Fruit fly (Drosophila melanogaster): ENCODE data around the gene CG18269.

The CG18269 gene

DNA sequence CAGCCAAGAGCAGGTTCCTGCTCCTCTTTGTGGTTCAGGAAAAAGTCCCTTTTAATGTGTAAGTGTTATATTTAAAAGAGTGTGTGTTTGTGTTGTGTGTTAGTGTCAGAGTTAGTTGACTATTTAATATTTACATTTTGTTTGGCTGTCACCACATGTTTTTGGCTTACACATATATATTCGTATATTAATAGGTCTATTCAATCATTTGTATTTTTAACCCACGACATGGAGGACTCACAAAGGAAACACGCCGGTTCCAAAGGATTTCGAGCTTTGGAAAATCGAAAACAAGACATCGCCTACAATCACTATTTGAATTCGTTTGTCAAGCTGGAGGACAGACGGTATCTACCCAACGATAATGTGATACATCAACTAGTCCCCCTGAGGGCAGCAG is 2.1 kb downstream of the CG18269 start, which contains the start of the genes CG14013 and CG14017:
CG14013 (minus strand) TSS at position 101 of the 400 bp plus-strand sequence.
CG14017 (plus strand) TSS at position 148 of the 400 bp plus-strand sequence.
- TF ChIP-seq psq (optimal IDR thresholded peaks at IDR 0.05) (no peak), EcR (GFP tag; optimal IDR thresholded peaks at IDR 0.05) (no peak), CG8478 (optimal IDR thresholded peaks at IDR 0.05) (no peak), usp (GFP tag; optimal IDR thresholded peaks at IDR 0.05) (no peak)

DNA sequence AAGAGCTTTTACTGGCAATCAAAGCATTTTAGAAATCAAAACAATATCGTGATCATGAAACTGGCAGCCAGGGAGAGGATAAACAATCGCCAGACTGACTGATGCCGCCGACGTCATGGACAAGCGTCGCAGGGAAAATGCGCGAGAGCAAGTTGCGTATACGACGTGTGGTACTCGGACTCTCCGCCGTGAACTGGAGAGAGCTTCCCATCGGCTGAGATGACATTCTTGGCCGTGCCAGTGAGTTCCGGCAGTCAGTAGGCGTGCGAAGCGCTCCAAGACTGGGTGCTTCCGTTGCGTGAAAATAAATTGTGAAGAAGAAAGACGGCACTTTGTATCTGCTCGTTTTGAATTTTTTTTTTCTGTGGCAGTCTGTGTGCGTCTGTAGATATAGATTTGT is 3.2 kb downstream of the CG18269 start, which contains the start of gene GluRIIA:
GluRIIA (plus strand) TSS at position 255 of the 400 bp plus-strand sequence.
- no peak for TF ChIP-seq pan (optimal IDR thresholded peaks at IDR 0.05)
- TF ChIP-seq EcR (GFP tag; optimal IDR thresholded peaks at IDR 0.05) = no peak
- TF ChIP-seq usp (GFP tag; optimal IDR thresholded peaks at IDR 0.05) = no peak
- no peak for TF ChIP-seq psq (optimal IDR thresholded peaks at IDR 0.05)
- no peak for TF ChIP-seq Dll (optimal IDR thresholded peaks at IDR 0.05)
- TF ChIP-seq CG8478 (optimal IDR thresholded peaks at IDR 0.05) = no peak

DNA sequence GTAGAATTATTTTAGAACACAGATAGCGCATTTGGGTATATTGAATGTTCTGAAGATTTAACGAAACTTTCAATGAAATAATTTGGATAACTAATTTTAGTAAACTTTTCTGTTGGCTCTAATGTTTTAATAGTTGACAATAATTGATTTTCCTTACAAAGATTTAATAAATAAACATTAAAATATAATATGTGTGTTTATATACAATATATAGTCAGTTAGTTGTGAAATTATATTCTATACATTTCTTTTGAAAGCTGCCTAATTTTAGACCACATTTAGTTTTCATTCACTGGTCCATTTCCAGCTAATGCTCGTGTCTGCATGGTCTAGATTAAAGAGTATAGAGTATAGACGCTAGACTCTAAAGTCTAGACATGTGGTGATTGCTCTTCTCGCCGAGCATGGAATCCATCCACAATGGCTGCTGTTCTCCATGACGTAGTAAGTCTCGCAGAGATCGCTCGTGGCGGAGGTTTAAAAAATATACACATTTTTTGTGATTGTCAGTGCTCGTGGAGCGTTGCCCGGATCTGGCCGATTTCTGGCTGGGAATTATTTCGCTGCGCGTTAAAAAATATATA is 7.3 kb downstream of the CG18269 start, which contains the start of gene GluRIIB:
GluRIIB (plus strand) TSS at position 534 of the 584 bp plus-strand sequence.
- no peak for TF ChIP-seq Dll (optimal IDR thresholded peaks at IDR 0.05)

DNA sequence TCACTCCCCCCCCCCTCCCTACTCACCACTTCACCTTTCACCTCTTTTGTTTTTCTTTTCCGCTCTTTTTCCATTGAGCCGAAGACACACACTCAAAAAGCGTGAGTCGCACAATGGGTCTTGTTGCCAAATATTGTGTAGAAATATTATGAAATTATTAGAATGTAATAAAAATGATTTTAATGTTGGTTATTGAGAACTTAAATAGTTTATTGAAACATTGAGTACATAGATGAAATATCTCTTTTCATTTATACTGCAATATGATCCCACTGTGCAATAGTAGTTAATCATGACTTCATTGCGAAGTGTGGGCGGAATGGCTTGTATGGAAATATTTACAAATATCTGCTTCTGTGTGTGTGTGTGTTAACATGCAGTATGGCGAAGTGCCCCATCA is 15.5 kb downstream of the CG18269 start:
- TF ChIP-seq Dll (optimal IDR thresholded peaks at IDR 0.05) (no peak), usp (GFP tag; optimal IDR thresholded peaks at IDR 0.05) (no peak), pan (optimal IDR thresholded peaks at IDR 0.05) (no peak), psq (optimal IDR thresholded peaks at IDR 0.05) (no peak), CG8478 (optimal IDR thresholded peaks at IDR 0.05) (no peak), EcR (GFP tag; optimal IDR thresholded peaks at IDR 0.05) (no peak)

DNA sequence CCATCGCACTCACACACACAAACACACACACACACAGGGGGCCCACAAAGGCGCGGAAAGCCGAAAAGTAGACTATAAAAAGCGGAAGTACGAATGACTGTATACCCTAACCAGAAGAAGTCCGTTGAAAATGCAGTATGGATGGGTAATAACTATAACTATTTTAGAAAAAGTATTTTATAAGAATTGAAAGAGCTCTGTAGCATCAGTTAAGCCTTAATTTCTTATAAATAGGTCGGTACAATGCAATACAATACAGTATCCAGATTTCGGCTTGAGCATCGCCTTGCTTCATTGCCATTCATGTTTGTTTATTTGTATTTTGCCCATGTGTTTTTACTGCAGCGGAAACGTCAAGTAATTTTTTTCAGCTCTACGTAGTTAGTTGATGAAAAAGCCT is 17.9 kb downstream of the CG18269 start:
- TF ChIP-seq CG8478 (optimal IDR thresholded peaks at IDR 0.05) (no peak), psq (optimal IDR thresholded peaks at IDR 0.05) (no peak), Dll (optimal IDR thresholded peaks at IDR 0.05) (no peak), usp (GFP tag; optimal IDR thresholded peaks at IDR 0.05) (no peak), pan (optimal IDR thresholded peaks at IDR 0.05) (no peak), EcR (GFP tag; optimal IDR thresholded peaks at IDR 0.05) (no peak)

DNA sequence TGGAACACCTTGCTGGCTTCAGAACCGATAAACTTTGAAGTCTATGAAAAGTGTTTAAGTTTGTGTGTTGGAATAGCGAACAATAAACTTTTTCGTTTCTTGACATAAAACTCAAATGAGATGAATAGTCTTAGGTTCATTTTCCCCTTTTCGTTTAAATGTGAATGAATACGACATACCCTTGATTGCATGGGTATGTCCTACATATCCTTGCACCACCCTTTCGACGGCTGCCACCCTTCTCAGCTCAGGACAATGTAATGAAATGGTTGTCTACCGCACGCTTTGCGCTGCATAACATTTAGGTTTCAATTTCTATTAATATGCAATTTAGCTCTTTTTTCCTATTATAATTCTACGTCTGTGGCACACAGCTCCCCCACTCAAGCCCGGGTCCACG is 29.4 kb downstream of the CG18269 start, which contains the start of gene CG14011:
CG14011 (minus strand) TSS at position 101 of the 400 bp plus-strand sequence.
- TF ChIP-seq usp (GFP tag; optimal IDR thresholded peaks at IDR 0.05) = no peak
- TF ChIP-seq EcR (GFP tag; optimal IDR thresholded peaks at IDR 0.05) = no peak
- TF ChIP-seq CG8478 (optimal IDR thresholded peaks at IDR 0.05) = no peak
- no peak for TF ChIP-seq psq (optimal IDR thresholded peaks at IDR 0.05)
- no peak for TF ChIP-seq Dll (optimal IDR thresholded peaks at IDR 0.05)
- TF ChIP-seq pan (optimal IDR thresholded peaks at IDR 0.05) = no peak

DNA sequence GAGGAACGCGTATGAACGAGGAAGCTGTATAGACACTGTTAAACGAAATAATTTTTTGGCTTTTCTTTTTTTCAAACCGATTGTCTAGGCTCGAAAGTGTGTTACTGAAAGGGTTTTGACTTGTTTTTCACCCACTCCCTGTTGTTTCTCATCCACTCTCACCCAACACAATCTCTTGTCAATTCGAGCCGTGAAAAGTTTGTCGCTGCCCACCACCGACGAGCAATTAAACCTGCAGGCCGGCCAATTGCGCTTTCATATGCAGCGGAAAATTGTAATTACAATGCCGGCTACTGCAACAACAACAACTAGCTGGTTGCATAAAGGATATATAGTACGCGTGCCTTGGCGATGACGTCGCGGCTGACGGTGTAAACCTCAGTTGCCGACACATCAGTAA is 36.7 kb downstream of the CG18269 start, which contains the start of gene CG7251:
CG7251 (minus strand) TSS at position 101 of the 400 bp plus-strand sequence.
- TF ChIP-seq pan (optimal IDR thresholded peaks at IDR 0.05) (no peak), psq (optimal IDR thresholded peaks at IDR 0.05) (no peak), Dll (optimal IDR thresholded peaks at IDR 0.05) (no peak), CG8478 (optimal IDR thresholded peaks at IDR 0.05) (no peak), EcR (GFP tag; optimal IDR thresholded peaks at IDR 0.05) (no peak)

DNA sequence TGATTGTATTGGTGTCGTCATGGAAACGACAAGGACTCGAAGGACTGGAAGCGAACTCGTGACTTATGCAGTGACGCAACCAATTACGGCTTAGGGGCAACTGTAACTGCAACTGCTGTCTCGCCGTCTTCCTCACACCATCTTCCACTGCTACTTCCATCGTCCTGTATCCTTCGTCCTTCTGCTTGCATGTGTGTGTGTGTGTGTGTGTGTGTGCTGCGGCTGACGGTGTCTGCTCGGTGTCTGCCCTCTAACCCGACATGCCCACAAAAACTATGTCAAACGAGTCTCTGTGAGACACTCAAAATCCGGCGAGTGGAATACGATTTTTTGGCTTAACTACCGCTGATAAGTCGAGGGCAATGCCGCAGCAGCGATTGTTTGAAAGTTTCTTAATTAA is 42.2 kb downstream of the CG18269 start:
- TF ChIP-seq Dll (optimal IDR thresholded peaks at IDR 0.05) = no peak
- TF ChIP-seq pan (optimal IDR thresholded peaks at IDR 0.05) = no peak

DNA sequence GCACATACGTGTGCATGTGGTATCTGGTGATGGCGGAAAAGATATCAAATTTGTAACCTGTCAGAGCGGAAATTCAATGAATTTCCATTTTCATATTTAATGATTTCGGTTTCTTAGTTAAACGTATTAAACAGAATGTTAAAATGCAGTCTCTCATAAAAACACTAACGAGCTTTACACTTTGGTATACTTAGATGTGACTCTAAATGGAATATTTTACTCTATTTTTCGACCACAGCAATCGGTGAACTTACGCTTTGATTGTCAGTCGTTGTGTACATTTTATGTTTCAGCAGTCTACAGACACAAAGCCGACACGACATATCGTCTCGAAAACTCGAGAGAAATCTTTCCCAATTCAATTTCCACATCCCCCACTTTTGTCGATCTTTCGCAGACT is 44.9 kb downstream of the CG18269 start, which contains the start of gene CG18266:
CG18266 (plus strand) TSS at position 301 of the 400 bp plus-strand sequence.
- no peak for TF ChIP-seq Dll (optimal IDR thresholded peaks at IDR 0.05)
- no peak for TF ChIP-seq pan (optimal IDR thresholded peaks at IDR 0.05)
- no peak for TF ChIP-seq psq (optimal IDR thresholded peaks at IDR 0.05)
- no peak for TF ChIP-seq CG8478 (optimal IDR thresholded peaks at IDR 0.05)
- TF ChIP-seq usp (GFP tag; optimal IDR thresholded peaks at IDR 0.05) = no peak

Measured in whole organism.